Worm (Caenorhabditis elegans): ENCODE measurements around the gene F36H12.9.

DNA sequence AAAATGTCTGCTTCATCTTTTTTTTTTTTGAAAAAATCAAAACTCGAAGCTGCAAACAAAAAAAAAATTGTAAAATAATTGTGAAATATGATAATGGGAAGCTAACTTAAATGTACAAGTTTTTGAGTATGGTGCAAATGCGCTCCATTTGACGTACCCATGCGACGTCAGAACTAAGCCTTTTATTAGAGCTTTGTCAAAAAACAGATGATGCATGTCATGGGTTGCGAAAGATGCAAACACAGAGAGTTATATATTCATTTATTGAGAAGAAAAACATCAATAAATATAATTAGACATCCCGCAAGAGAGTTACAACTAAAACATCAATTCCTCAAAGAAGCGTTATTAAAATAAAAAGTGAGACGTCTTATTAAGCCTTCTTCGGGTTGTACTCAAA lies 37.6 kb downstream of the F36H12.9 start:
- TF ChIP-seq ztf-23 (GFP tag; IDR thresholded peaks at IDR 0.05) (no peak), tab-1 (GFP tag; IDR thresholded peaks at IDR 0.05) (no peak), ref-1 (GFP tag; conservative IDR thresholded peaks at IDR 0.05) (no peak), ztf-29 (GFP tag; IDR thresholded peaks at IDR 0.05) (no peak)

All from whole organism, midembryonic.